Worm (Caenorhabditis elegans): ENCODE results near the gene algn-9.

ce11 chrII:10594758-10595157 lies 10.6 kb downstream of the algn-9 start, which contains the start of gene C14A4.6:
- TF ChIP-seq nhr-10 (tag; optimal IDR thresholded peaks at IDR 0.05) (no peak), cey-2 (tag; optimal IDR thresholded peaks at IDR 0.05; ENCODE audit: borderline replicate concordance, insufficient read depth) (no peak), lin-39 (tag; optimal IDR thresholded peaks at IDR 0.05) (no peak), fos-1 (tag; optimal IDR thresholded peaks at IDR 0.05) (no peak), nhr-42 (GFP tag; IDR thresholded peaks at IDR 0.05) (no peak), nhr-28 (tag; optimal IDR thresholded peaks at IDR 0.05) (peak; percentile 81), aly-2 (tag; optimal IDR thresholded peaks at IDR 0.05) (no peak), rbr-2 (tag; optimal IDR thresholded peaks at IDR 0.05) (no peak), R02D3.7 (tag; optimal IDR thresholded peaks at IDR 0.05) (no peak)

Data from whole organism, L4 larva.